Worm (Caenorhabditis elegans): ENCODE results near the gene C23G10.10.
A peak's percentile ranks its signal among the peaks of the same experiment; 100 is the strongest.

The C23G10.10 gene

DNA sequence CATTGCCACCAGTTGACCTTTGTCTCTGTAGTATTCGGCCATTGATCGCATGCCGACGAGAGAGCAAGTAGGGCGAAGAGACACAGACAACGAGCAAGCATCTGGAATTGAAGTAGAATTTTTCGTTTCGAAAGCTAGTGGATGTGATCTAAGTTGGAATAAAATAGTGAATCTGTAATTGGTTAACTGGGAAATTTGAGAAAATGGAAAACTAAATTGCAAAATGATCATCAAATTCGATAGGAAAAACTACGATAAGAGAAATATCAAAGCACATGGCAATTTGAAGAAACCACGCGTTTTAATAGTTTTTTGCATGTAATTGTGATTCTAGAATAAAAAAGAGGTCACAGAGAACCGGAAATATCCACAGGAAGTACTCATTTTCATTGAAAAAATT lies 37.1 kb downstream of the C23G10.10 start, which contains the start of gene F42A10.6:
TSS of gene F42A10.6 (minus strand) at position 101 of the 400 bp plus-strand sequence.
- TF ChIP-seq T26A8.4 (GFP tag; IDR thresholded peaks at IDR 0.05) = no peak
- TF ChIP-seq dmd-6 (GFP tag; IDR thresholded peaks at IDR 0.05) = peak; percentile 43
- TF ChIP-seq ceh-82 (tag; optimal IDR thresholded peaks at IDR 0.05) = no peak
- TF ChIP-seq unc-62 (GFP tag; optimal IDR thresholded peaks at IDR 0.05 in 1 of 2) = peak in 1 of 2 experiments; percentile 57
- no peak for TF ChIP-seq unc-62 (tag; optimal IDR thresholded peaks at IDR 0.05)
- peak; percentile 48 for TF ChIP-seq pqm-1 (tag; optimal IDR thresholded peaks at IDR 0.05)
- TF ChIP-seq nhr-28 (tag; optimal IDR thresholded peaks at IDR 0.05) = peak; percentile 8

- no peak for TF ChIP-seq madf-9 (GFP tag; conservative IDR thresholded peaks at IDR 0.05)
- no peak for TF ChIP-seq ceh-62 (tag; optimal IDR thresholded peaks at IDR 0.05)
- no peak for TF ChIP-seq duxl-1 (tag; optimal IDR thresholded peaks at IDR 0.05; ENCODE audit: poor library complexity)
- TF ChIP-seq nhr-237 (tag; optimal IDR thresholded peaks at IDR 0.05) = no peak
- no peak for TF ChIP-seq pqm-1 (tag; optimal IDR thresholded peaks at IDR 0.05)
- no peak for TF ChIP-seq attf-4 (tag; optimal IDR thresholded peaks at IDR 0.05)
- no peak for TF ChIP-seq R02D3.7 (tag; optimal IDR thresholded peaks at IDR 0.05)
- TF ChIP-seq dmd-6 (GFP tag; IDR thresholded peaks at IDR 0.05) = no peak
- no peak for TF ChIP-seq lin-39 (tag; optimal IDR thresholded peaks at IDR 0.05)
- no peak for TF ChIP-seq ZK337.2 (GFP tag; IDR thresholded peaks at IDR 0.05)
- TF ChIP-seq nhr-25 (tag; optimal IDR thresholded peaks at IDR 0.05; ENCODE audit: borderline replicate concordance, insufficient read depth) = no peak
- TF ChIP-seq lin-13 (GFP tag; optimal IDR thresholded peaks at IDR 0.05) = no peak
- TF ChIP-seq unc-62 (GFP tag; optimal IDR thresholded peaks at IDR 0.05 in 1 of 2) = no peak
- TF ChIP-seq unc-62 (tag; optimal IDR thresholded peaks at IDR 0.05) = no peak
- no peak for TF ChIP-seq Y75B8A.6 (GFP tag; IDR thresholded peaks at IDR 0.05)
- no peak for TF ChIP-seq nhr-77 (tag; optimal IDR thresholded peaks at IDR 0.05)
- no peak for TF ChIP-seq aly-2 (tag; optimal IDR thresholded peaks at IDR 0.05)
- no peak for TF ChIP-seq nhr-102 (tag; optimal IDR thresholded peaks at IDR 0.05)
- TF ChIP-seq dve-1 (tag; optimal IDR thresholded peaks at IDR 0.05; ENCODE audit: insufficient read depth) = no peak
- no peak for TF ChIP-seq F44E2.7 (GFP tag; IDR thresholded peaks at IDR 0.05)
- TF ChIP-seq mxl-3 (GFP tag; optimal IDR thresholded peaks at IDR 0.05) = no peak
Measured at ce11 chrIII:6176172-6176571, 37.6 kb downstream of the C23G10.10 start.

- peak; percentile 53 for TF ChIP-seq dmd-6 (GFP tag; IDR thresholded peaks at IDR 0.05)
- TF ChIP-seq hlh-30 (tag; optimal IDR thresholded peaks at IDR 0.05; ENCODE audit: insufficient read depth) = peak; percentile 37
- peak; percentile 79 for TF ChIP-seq mes-2 (tag; optimal IDR thresholded peaks at IDR 0.05; ENCODE audit: poor library complexity, severe bottlenecking)
- TF ChIP-seq rbr-2 (tag; optimal IDR thresholded peaks at IDR 0.05) = peak; percentile 52
- TF ChIP-seq F44E2.7 (GFP tag; IDR thresholded peaks at IDR 0.05) = no peak
- peak in 1 of 2 experiments; percentile 80 for TF ChIP-seq unc-62 (GFP tag; optimal IDR thresholded peaks at IDR 0.05 in 1 of 2)
- no peak for TF ChIP-seq unc-62 (tag; optimal IDR thresholded peaks at IDR 0.05)
- peak; percentile 56 for TF ChIP-seq hlh-11 (tag; optimal IDR thresholded peaks at IDR 0.05)
- no peak for TF ChIP-seq daf-16 (GFP tag; optimal IDR thresholded peaks at IDR 0.05)
- TF ChIP-seq daf-16 (tag; optimal IDR thresholded peaks at IDR 0.05) = peak; percentile 22
- TF ChIP-seq lin-13 (GFP tag; optimal IDR thresholded peaks at IDR 0.05) = peak; percentile 23
- no peak for TF ChIP-seq lin-29 (GFP tag; IDR thresholded peaks at IDR 0.05)
- peak; percentile 4 for TF ChIP-seq ztf-7 (tag; optimal IDR thresholded peaks at IDR 0.05)
- no peak for TF ChIP-seq mdl-1 (tag; optimal IDR thresholded peaks at IDR 0.05)
- peak; percentile 15 for TF ChIP-seq nhr-102 (tag; optimal IDR thresholded peaks at IDR 0.05)
- TF ChIP-seq ZK337.2 (GFP tag; IDR thresholded peaks at IDR 0.05) = no peak
- peak in 1 of 2 experiments; percentile 84 for TF ChIP-seq lsy-2 (tag; optimal IDR thresholded peaks at IDR 0.05)
- no peak for TF ChIP-seq saeg-2 (GFP tag; IDR thresholded peaks at IDR 0.05)
- no peak for TF ChIP-seq nhr-42 (GFP tag; IDR thresholded peaks at IDR 0.05)
- TF ChIP-seq dpl-1 (GFP tag; optimal IDR thresholded peaks at IDR 0.05) = peak; percentile 74
- TF ChIP-seq zfp-2 (tag; optimal IDR thresholded peaks at IDR 0.05) = no peak
- peak; percentile 5 for TF ChIP-seq duxl-1 (tag; optimal IDR thresholded peaks at IDR 0.05; ENCODE audit: poor library complexity)
- 0 out of 2 replicates have a peak, but pooled peaks have one; percentile 29 for TF ChIP-seq hmg-1.1 (GFP tag; IDR thresholded peaks at IDR 0.05)
- no peak for TF ChIP-seq Y5F2A.4 (GFP tag; optimal IDR thresholded peaks at IDR 0.05)
- TF ChIP-seq zip-11 (GFP tag; IDR thresholded peaks at IDR 0.05) = no peak
- no peak for TF ChIP-seq ceh-62 (tag; optimal IDR thresholded peaks at IDR 0.05)
- no peak for TF ChIP-seq set-16 (GFP tag; IDR thresholded peaks at IDR 0.05)
- peak in 1 of 2 experiments; percentile 65 for TF ChIP-seq hif-1 (tag; optimal IDR thresholded peaks at IDR 0.05)
- peak; percentile 36 for TF ChIP-seq F37D6.2 (tag; optimal IDR thresholded peaks at IDR 0.05)
- TF ChIP-seq dve-1 (tag; optimal IDR thresholded peaks at IDR 0.05; ENCODE audit: insufficient read depth) = peak; percentile 72
Measured at ce11 chrIII:6173020-6173597, 40.7 kb downstream of the C23G10.10 start, which contains the start of the genes abcf-3 and F42A10.5. TSS of gene abcf-3 (plus strand) at chrIII:6173403. TSS of gene F42A10.5 (minus strand) at chrIII:6173477.
